Fruit fly (Drosophila melanogaster): Measurements from ENCODE around the gene CG11069.

The CG11069 gene

DNA sequence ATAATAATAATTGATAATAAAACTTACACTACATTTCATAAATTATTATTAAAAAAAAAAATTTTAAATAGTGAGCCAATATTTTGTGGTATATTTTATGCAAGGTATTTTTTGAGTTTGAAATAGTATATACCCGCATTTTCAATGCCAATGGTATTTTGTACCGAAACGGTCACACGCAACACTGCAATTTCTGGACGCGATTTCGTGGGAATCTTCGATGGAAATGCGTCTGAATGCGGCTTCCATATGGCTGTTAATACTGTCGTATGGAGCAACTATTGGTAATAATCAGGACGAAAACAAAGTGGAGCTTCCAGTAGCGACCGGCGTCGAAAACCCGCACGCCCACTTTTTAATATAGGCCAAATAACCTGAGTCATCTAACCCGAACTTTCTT lies 43.1 kb upstream of the CG11069 start, which contains the start of gene Nct (continued):
- TF ChIP-seq C15 (GFP tag; IDR thresholded peaks at IDR 0.05) (no peak), trem (tag; optimal IDR thresholded peaks at IDR 0.05) (peak; percentile 18), CG31224 (GFP tag; IDR thresholded peaks at IDR 0.05) (no peak), CG34376 (GFP tag; optimal IDR thresholded peaks at IDR 0.05) (no peak), CG4854 (GFP tag; optimal IDR thresholded peaks at IDR 0.05) (no peak), Bgb (GFP tag; IDR thresholded peaks at IDR 0.05; ENCODE audit: partially characterized antibody) (no peak), CG11504 (tag; optimal IDR thresholded peaks at IDR 0.05) (no peak), nerfin-2 (GFP tag; IDR thresholded peaks at IDR 0.05; ENCODE audit: partially characterized antibody) (no peak), pan (optimal IDR thresholded peaks at IDR 0.05) (no peak), pan (GFP tag; optimal IDR thresholded peaks at IDR 0.05 in 1 of 2, IDR thresholded peaks at IDR 0.05 in 1 of 2) (no peak), luna (GFP tag; optimal IDR thresholded peaks at IDR 0.05) (no peak), CG1792 (GFP tag; optimal IDR thresholded peaks at IDR 0.05) (no peak), CG3163 (GFP tag; optimal IDR thresholded peaks at IDR 0.05) (no peak), Xbp1 (GFP tag; optimal IDR thresholded peaks at IDR 0.05) (no peak), Kr (GFP tag; optimal IDR thresholded peaks at IDR 0.05) (no peak), CG5953 (GFP tag; IDR thresholded peaks at IDR 0.05) (no peak), CG4360 (GFP tag; IDR thresholded peaks at IDR 0.05) (no peak), Bdp1 (GFP tag; optimal IDR thresholded peaks at IDR 0.05) (no peak), gfzf (GFP tag; optimal IDR thresholded peaks at IDR 0.05) (peak; percentile 75), Stat92E (GFP tag; optimal IDR thresholded peaks at IDR 0.05) (peak in 1 of 3 experiments; percentile 22), mld (GFP tag; IDR thresholded peaks at IDR 0.05; ENCODE audit: partially characterized antibody) (no peak), CG2116 (GFP tag; optimal IDR thresholded peaks at IDR 0.05) (peak; percentile 7), CG6791 (GFP tag; IDR thresholded peaks at IDR 0.05; ENCODE audit: partially characterized antibody) (no peak), CG12236 (GFP tag; optimal IDR thresholded peaks at IDR 0.05) (no peak), kay (GFP tag; optimal IDR thresholded peaks at IDR 0.05) (peak; percentile 1), CG13287 (GFP tag; IDR thresholded peaks at IDR 0.05; ENCODE audit: partially characterized antibody) (peak; percentile 35; the same call in 1 of the 2 replicates), cad (GFP tag; optimal IDR thresholded peaks at IDR 0.05) (no peak), sens-2 (GFP tag; IDR thresholded peaks at IDR 0.05) (no peak), Dll (GFP tag; IDR thresholded peaks at IDR 0.05; ENCODE audit: partially characterized antibody) (0 out of 4 replicates have a peak, but pooled peaks have one; percentile 15), zen2 (GFP tag; IDR thresholded peaks at IDR 0.05; ENCODE audit: partially characterized antibody) (no peak), CG34422 (GFP tag; IDR thresholded peaks at IDR 0.05) (no peak), az2 (GFP tag; optimal IDR thresholded peaks at IDR 0.05) (no peak), E2f2 (GFP tag; IDR thresholded peaks at IDR 0.05) (peak; percentile 72), Lhr (GFP tag; optimal IDR thresholded peaks at IDR 0.05) (no peak), YL-1 (GFP tag; optimal IDR thresholded peaks at IDR 0.05) (peak; percentile 43), CG14050 (GFP tag; IDR thresholded peaks at IDR 0.05) (no peak), Scr (GFP tag; IDR thresholded peaks at IDR 0.05; ENCODE audit: partially characterized antibody) (peak; percentile 25; the same call in 1 of the 2 replicates), CG7928 (GFP tag; optimal IDR thresholded peaks at IDR 0.05) (no peak), CG18011 (GFP tag; optimal IDR thresholded peaks at IDR 0.05) (no peak), Abd-B (GFP tag; optimal IDR thresholded peaks at IDR 0.05) (no peak), CG6654 (GFP tag; optimal IDR thresholded peaks at IDR 0.05) (no peak), CG1529 (GFP tag; optimal IDR thresholded peaks at IDR 0.05) (no peak), Eip74EF (GFP tag; optimal IDR thresholded peaks at IDR 0.05) (no peak), Drgx (GFP tag; IDR thresholded peaks at IDR 0.05) (no peak), kni (GFP tag; optimal IDR thresholded peaks at IDR 0.05) (no peak), CG4820 (GFP tag; optimal IDR thresholded peaks at IDR 0.05) (no peak), slbo (GFP tag; IDR thresholded peaks at IDR 0.05) (no peak), Optix (GFP tag; IDR thresholded peaks at IDR 0.05) (no peak), Adf1 (GFP tag; IDR thresholded peaks at IDR 0.05) (no peak), cwo (GFP tag; optimal IDR thresholded peaks at IDR 0.05) (no peak), nmo (GFP tag; optimal IDR thresholded peaks at IDR 0.05) (no peak)
